Fruit fly (Drosophila melanogaster) whole organism, embryonic: ENCODE results near the gene Tbcd.

Source experiments
- CG11456 ChIP-seq: fragments of 200-800 bp; sonication (Bioruptor generic); IDR thresholded peaks from 3 replicates; pipeline ENCODE4 v1.3.6; 2022; ENCODE audit warnings: missing biosample characterization, missing genetic modification characterization
- CG12104 ChIP-seq: fragments of 200-800 bp; sonication (Bioruptor generic); optimal IDR thresholded peaks from 3 replicates; lab custom pipeline; 2016; ENCODE audit warnings: missing biosample characterization, missing genetic modification characterization
- CG6175 ChIP-seq: fragments of 200-800 bp; sonication (Bioruptor generic); IDR thresholded peaks from 3 replicates; pipeline ENCODE4 v1.3.6; 2022; ENCODE audit warnings: missing biosample characterization, missing genetic modification characterization
- CG7271 ChIP-seq: fragments of 200-800 bp; sonication (Bioruptor generic); optimal IDR thresholded peaks from 2 replicates; lab custom pipeline; 2018; ENCODE audit warnings: missing biosample characterization, mild to moderate bottlenecking, missing genetic modification characterization, moderate library complexity
- Side ChIP-seq: fragments of 200-800 bp; sonication (Bioruptor generic); optimal IDR thresholded peaks from 2 replicates; lab custom pipeline; 2016; ENCODE audit warnings: missing biosample characterization, missing genetic modification characterization
- phol ChIP-seq: fragments of 200-800 bp; sonication (Bioruptor generic); optimal IDR thresholded peaks from 3 replicates; lab custom pipeline; 2018; ENCODE audit warnings: missing biosample characterization, mild to moderate bottlenecking, missing genetic modification characterization, moderate library complexity
- psq ChIP-seq: fragments of 200-800 bp; sonication (Bioruptor generic); optimal IDR thresholded peaks from 2 replicates; lab custom pipeline; 2017; ENCODE audit warnings: missing biosample characterization, missing genetic modification characterization

dm6 chr2L:2177312-2177968 is 30.1 kb downstream of the Tbcd start:
- TF ChIP-seq phol (tag; lab: Kevin White, UChicago): peak; percentile 38
- no peak for TF ChIP-seq CG7271 (tag; lab: Kevin White, UChicago)
- TF ChIP-seq Side (GFP tag; lab: Kevin White, UChicago): peak; percentile 9
- TF ChIP-seq CG12104: no peak
- TF ChIP-seq CG6175 (GFP tag; lab: Robert Waterston, UW): no peak
- TF ChIP-seq CG11456: 0 out of 3 replicates have a peak, but pooled peaks have one; percentile 60
- TF ChIP-seq psq (GFP tag; lab: Kevin White, UChicago): no peak
